Worm (Caenorhabditis elegans): ENCODE results near the gene old-1.

ce11 chrII:9838260-9838935, 30.1 kb downstream of the old-1 start, which contains the start of gene arrd-4:
- TF ChIP-seq dao-5 (tag; optimal IDR thresholded peaks at IDR 0.05) (no peak), W03F9.2 (tag; optimal IDR thresholded peaks at IDR 0.05) (no peak), him-1 (tag; optimal IDR thresholded peaks at IDR 0.05) (no peak)

Measured in whole organism, L4/young adult.